In genomic region chr2L:20917235-20918055, dm6 we compare ENCODE assay signal across 5 fruit fly cellular contexts.
TF ChIP-seq lines count a peak whose summit lies in the region.

No protein-coding gene starts in this region.

- TF ChIP-seq CTCF in whole organism, embryonic (GFP tag; optimal IDR thresholded peaks at IDR 0.05; lab: Kevin White, UChicago) = peak; percentile 58

TF ChIP-seq in whole organism, adult, 20 proteins besides CTCF, POLR2A, EP300 and RAD21 (continues in another document):
- TF ChIP-seq CG5204 (GFP tag; optimal IDR thresholded peaks at IDR 0.05; lab: Kevin White, UChicago) (no peak), tj (GFP tag; optimal IDR thresholded peaks at IDR 0.05; lab: Kevin White, UChicago) (no peak), pad (GFP tag; optimal IDR thresholded peaks at IDR 0.05; lab: Kevin White, UChicago) (peak; percentile 87), cnc (optimal IDR thresholded peaks at IDR 0.05; lab: Kevin White, UChicago) (no peak), Crg-1 (GFP tag; optimal IDR thresholded peaks at IDR 0.05; lab: Kevin White, UChicago) (no peak), Mnt (GFP tag; optimal IDR thresholded peaks at IDR 0.05; lab: Kevin White, UChicago) (peak; percentile 37), CG7045 (GFP tag; optimal IDR thresholded peaks at IDR 0.05; lab: Kevin White, UChicago) (no peak), CG1620 (GFP tag; optimal IDR thresholded peaks at IDR 0.05; lab: Kevin White, UChicago) (no peak), kay (GFP tag; lab: Kevin White, UChicago; ENCODE audit: borderline replicate concordance) (peak; percentile 91), Hr96 (GFP tag; optimal IDR thresholded peaks at IDR 0.05; lab: Kevin White, UChicago) (no peak), CG7101 (tag; optimal IDR thresholded peaks at IDR 0.05; lab: Kevin White, UChicago) (peak; percentile 48), CG12768 (GFP tag; optimal IDR thresholded peaks at IDR 0.05; lab: Kevin White, UChicago) (peak; percentile 50), cic (GFP tag; optimal IDR thresholded peaks at IDR 0.05; lab: Kevin White, UChicago) (peak; percentile 14), ovo (GFP tag; optimal IDR thresholded peaks at IDR 0.05; lab: Kevin White, UChicago) (peak; percentile 95), CG14711 (tag; optimal IDR thresholded peaks at IDR 0.05; lab: Kevin White, UChicago) (peak; percentile 64), CG11617 (GFP tag; optimal IDR thresholded peaks at IDR 0.05; lab: Kevin White, UChicago) (no peak), toe (GFP tag; optimal IDR thresholded peaks at IDR 0.05; lab: Kevin White, UChicago) (peak; percentile 30), Clk (GFP tag; optimal IDR thresholded peaks at IDR 0.05; lab: Kevin White, UChicago) (no peak), CG33017 (tag; optimal IDR thresholded peaks at IDR 0.05; lab: Kevin White, UChicago) (peak; percentile 70)

TF ChIP-seq in whole organism, embryonic, 481 proteins besides CTCF, POLR2A, EP300 and RAD21 (continues in another document):
- TF ChIP-seq CG2875 (GFP tag; optimal IDR thresholded peaks at IDR 0.05; lab: Kevin White, UChicago) = no peak
- no peak for TF ChIP-seq Myb (GFP tag; optimal IDR thresholded peaks at IDR 0.05; lab: Kevin White, UChicago)
- TF ChIP-seq Lpt (GFP tag; optimal IDR thresholded peaks at IDR 0.05; lab: Kevin White, UChicago) = no peak
- TF ChIP-seq slp2 (GFP tag; optimal IDR thresholded peaks at IDR 0.05; lab: Kevin White, UChicago) = no peak
- TF ChIP-seq zen2 (GFP tag; IDR thresholded peaks at IDR 0.05; lab: Robert Waterston, UW; ENCODE audit: partially characterized antibody) = no peak
- TF ChIP-seq gt (GFP tag; IDR thresholded peaks at IDR 0.05; lab: Robert Waterston, UW) = peak; percentile 46; the same call in 1 of the 2 replicates
- peak; percentile 84; the same call in 2 of the 3 replicates for TF ChIP-seq CG6175 (GFP tag; IDR thresholded peaks at IDR 0.05; lab: Robert Waterston, UW)
- peak; percentile 99 for TF ChIP-seq CG17361 (GFP tag; IDR thresholded peaks at IDR 0.05; lab: Robert Waterston, UW)
- TF ChIP-seq mirr (GFP tag; optimal IDR thresholded peaks at IDR 0.05; lab: Kevin White, UChicago) = peak; percentile 75
- TF ChIP-seq Fer2 (tag; optimal IDR thresholded peaks at IDR 0.05; lab: Kevin White, UChicago) = peak; percentile 91
- TF ChIP-seq dysf (GFP tag; IDR thresholded peaks at IDR 0.05; lab: Robert Waterston, UW) = peak; percentile 68
- peak in 1 of 2 experiments; percentile 46 for TF ChIP-seq Eip74EF (GFP tag; optimal IDR thresholded peaks at IDR 0.05; lab: Kevin White, UChicago)
- TF ChIP-seq CG12155 (GFP tag; optimal IDR thresholded peaks at IDR 0.05; lab: Kevin White, UChicago) = peak; percentile 26
- peak; percentile 85 for TF ChIP-seq Nf-YA (GFP tag; IDR thresholded peaks at IDR 0.05; lab: Robert Waterston, UW)
- peak; percentile 27 for TF ChIP-seq twi (tag; optimal IDR thresholded peaks at IDR 0.05; lab: Kevin White, UChicago)
- peak; percentile 43; the same call in 1 of the 2 replicates for TF ChIP-seq sisA (GFP tag; IDR thresholded peaks at IDR 0.05; lab: Robert Waterston, UW)
- TF ChIP-seq Atf3 (GFP tag; optimal IDR thresholded peaks at IDR 0.05; lab: Kevin White, UChicago) = no peak
- TF ChIP-seq cato (GFP tag; optimal IDR thresholded peaks at IDR 0.05; lab: Kevin White, UChicago; ENCODE audit: borderline replicate concordance) = peak; percentile 54

TF ChIP-seq in whole organism, prepupa, 60 proteins besides CTCF, POLR2A, EP300 and RAD21 (continues in another document):
- peak; percentile 76 for TF ChIP-seq esn (GFP tag; optimal IDR thresholded peaks at IDR 0.05; lab: Kevin White, UChicago)
- peak; percentile 5 for TF ChIP-seq dac (GFP tag; optimal IDR thresholded peaks at IDR 0.05; lab: Kevin White, UChicago)
- TF ChIP-seq CG3032 (tag; optimal IDR thresholded peaks at IDR 0.05; lab: Kevin White, UChicago) = peak; percentile 79
- TF ChIP-seq Sox14 (GFP tag; optimal IDR thresholded peaks at IDR 0.05; lab: Kevin White, UChicago) = no peak
- TF ChIP-seq svp (GFP tag; lab: Kevin White, UChicago) = peak; percentile 73
- no peak for TF ChIP-seq CG16779 (tag; optimal IDR thresholded peaks at IDR 0.05; lab: Kevin White, UChicago)
- TF ChIP-seq achi (GFP tag; optimal IDR thresholded peaks at IDR 0.05; lab: Kevin White, UChicago) = peak; percentile 61
- peak; percentile 58 for TF ChIP-seq CG3919 (GFP tag; optimal IDR thresholded peaks at IDR 0.05; lab: Kevin White, UChicago)
- TF ChIP-seq Eip75B (GFP tag; optimal IDR thresholded peaks at IDR 0.05; lab: Kevin White, UChicago) = peak; percentile 47
- TF ChIP-seq Gug (GFP tag; IDR thresholded peaks at IDR 0.05; lab: Robert Waterston, UW) = peak; percentile 71
- TF ChIP-seq CG31627 (GFP tag; optimal IDR thresholded peaks at IDR 0.05; lab: Kevin White, UChicago) = peak; percentile 34
- TF ChIP-seq CG8632 (GFP tag; optimal IDR thresholded peaks at IDR 0.05; lab: Kevin White, UChicago) = peak; percentile 48
- peak; percentile 75 for TF ChIP-seq CG10669 (GFP tag; optimal IDR thresholded peaks at IDR 0.05; lab: Kevin White, UChicago)
- no peak for TF ChIP-seq CG1621 (tag; optimal IDR thresholded peaks at IDR 0.05; lab: Kevin White, UChicago)
- TF ChIP-seq Eip78C (GFP tag; lab: Kevin White, UChicago) = peak; percentile 96
- peak; percentile 53 for TF ChIP-seq Smox (GFP tag; optimal IDR thresholded peaks at IDR 0.05; lab: Kevin White, UChicago)
- peak; percentile 44 for TF ChIP-seq CG8119 (GFP tag; IDR thresholded peaks at IDR 0.05; lab: Robert Waterston, UW)
- peak; percentile 16 for TF ChIP-seq Blimp-1 (GFP tag; optimal IDR thresholded peaks at IDR 0.05; lab: Kevin White, UChicago)
- TF ChIP-seq Ets96B (tag; optimal IDR thresholded peaks at IDR 0.05; lab: Kevin White, UChicago) = peak; percentile 84
- TF ChIP-seq CG6163 (GFP tag; IDR thresholded peaks at IDR 0.05; lab: Robert Waterston, UW) = no peak

TF ChIP-seq in whole organism, pupa, 21 proteins besides CTCF, POLR2A, EP300 and RAD21 (continues in another document):
- TF ChIP-seq Pif1B (GFP tag; optimal IDR thresholded peaks at IDR 0.05; lab: Kevin White, UChicago) = peak; percentile 52
- TF ChIP-seq gl (tag; optimal IDR thresholded peaks at IDR 0.05; lab: Kevin White, UChicago) = peak; percentile 55
- peak; percentile 13; the same call in 2 of the 3 replicates for TF ChIP-seq fd96Ca (GFP tag; IDR thresholded peaks at IDR 0.05; lab: Robert Waterston, UW)
- peak; percentile 88 for TF ChIP-seq CG8301 (tag; optimal IDR thresholded peaks at IDR 0.05; lab: Kevin White, UChicago)
- peak; percentile 84 for TF ChIP-seq Pif1A (GFP tag; optimal IDR thresholded peaks at IDR 0.05; lab: Kevin White, UChicago)
- TF ChIP-seq D1 (tag; optimal IDR thresholded peaks at IDR 0.05; lab: Kevin White, UChicago) = peak; percentile 80
- peak; percentile 88 for TF ChIP-seq CG8159 (tag; optimal IDR thresholded peaks at IDR 0.05; lab: Kevin White, UChicago)
- TF ChIP-seq CG4496 (GFP tag; IDR thresholded peaks at IDR 0.05; lab: Robert Waterston, UW) = peak; percentile 28; the same call in 2 of the 3 replicates
- TF ChIP-seq CG10348 (GFP tag; IDR thresholded peaks at IDR 0.05; lab: Robert Waterston, UW) = no peak
- TF ChIP-seq CG15710 (tag; optimal IDR thresholded peaks at IDR 0.05; lab: Kevin White, UChicago) = peak; percentile 51
- peak; percentile 40 for TF ChIP-seq Snoo (tag; optimal IDR thresholded peaks at IDR 0.05; lab: Kevin White, UChicago)
- TF ChIP-seq CG17806 (tag; optimal IDR thresholded peaks at IDR 0.05; lab: Kevin White, UChicago) = peak; percentile 87
- TF ChIP-seq CG32121 (GFP tag; IDR thresholded peaks at IDR 0.05; lab: Robert Waterston, UW) = peak; percentile 65; the same call in 1 of the 2 replicates
- TF ChIP-seq CG12605 (GFP tag; IDR thresholded peaks at IDR 0.05; lab: Robert Waterston, UW) = 0 out of 2 replicates have a peak, but pooled peaks have one; percentile 10
- TF ChIP-seq EcR (GFP tag; optimal IDR thresholded peaks at IDR 0.05; lab: Kevin White, UChicago) = no peak
- peak; percentile 87 for TF ChIP-seq CG9948 (tag; optimal IDR thresholded peaks at IDR 0.05; lab: Kevin White, UChicago)
- no peak for TF ChIP-seq CG13204 (GFP tag; optimal IDR thresholded peaks at IDR 0.05; lab: Kevin White, UChicago)
- TF ChIP-seq CG34367 (tag; optimal IDR thresholded peaks at IDR 0.05; lab: Kevin White, UChicago) = peak; percentile 54
- TF ChIP-seq rn (GFP tag; IDR thresholded peaks at IDR 0.05; lab: Robert Waterston, UW) = no peak; the same call in 1 of the 2 replicates
- TF ChIP-seq CG14655 (GFP tag; optimal IDR thresholded peaks at IDR 0.05; lab: Kevin White, UChicago) = peak; percentile 88

TF ChIP-seq in whole organism, wandering third instar larva, 38 proteins besides CTCF, POLR2A, EP300 and RAD21 (continues in another document):
- peak; percentile 47 for TF ChIP-seq rgr (GFP tag; optimal IDR thresholded peaks at IDR 0.05; lab: Kevin White, UChicago)
- TF ChIP-seq CG32264 (GFP tag; optimal IDR thresholded peaks at IDR 0.05; lab: Kevin White, UChicago) = no peak
- TF ChIP-seq pan (optimal IDR thresholded peaks at IDR 0.05; lab: Kevin White, UChicago) = no peak
- TF ChIP-seq Hr78 (GFP tag; optimal IDR thresholded peaks at IDR 0.05; lab: Kevin White, UChicago) = no peak
- TF ChIP-seq HLH106 (tag; optimal IDR thresholded peaks at IDR 0.05; lab: Kevin White, UChicago) = peak; percentile 86
- TF ChIP-seq Sp1 (GFP tag; optimal IDR thresholded peaks at IDR 0.05; lab: Kevin White, UChicago) = peak; percentile 55
- TF ChIP-seq Mio (GFP tag; optimal IDR thresholded peaks at IDR 0.05; lab: Kevin White, UChicago) = no peak
- TF ChIP-seq Jra (GFP tag; optimal IDR thresholded peaks at IDR 0.05; lab: Kevin White, UChicago) = no peak
- no peak for TF ChIP-seq dsf (GFP tag; optimal IDR thresholded peaks at IDR 0.05; lab: Kevin White, UChicago; ENCODE audit: borderline replicate concordance)
- peak; percentile 27 for TF ChIP-seq ey (GFP tag; optimal IDR thresholded peaks at IDR 0.05; lab: Kevin White, UChicago)
- TF ChIP-seq N (GFP tag; optimal IDR thresholded peaks at IDR 0.05; lab: Kevin White, UChicago) = no peak
- no peak for TF ChIP-seq tai (GFP tag; optimal IDR thresholded peaks at IDR 0.05; lab: Kevin White, UChicago)
- no peak for TF ChIP-seq GATAd (GFP tag; optimal IDR thresholded peaks at IDR 0.05; lab: Kevin White, UChicago)
- TF ChIP-seq dmrt93B (GFP tag; optimal IDR thresholded peaks at IDR 0.05; lab: Kevin White, UChicago) = peak; percentile 47
- peak; percentile 47 for TF ChIP-seq fru (GFP tag; optimal IDR thresholded peaks at IDR 0.05; lab: Kevin White, UChicago)
- no peak for TF ChIP-seq Dfd (GFP tag; optimal IDR thresholded peaks at IDR 0.05; lab: Kevin White, UChicago)
- TF ChIP-seq Myc (optimal IDR thresholded peaks at IDR 0.05; lab: Kevin White, UChicago) = no peak
- no peak for TF ChIP-seq Hnf4 (GFP tag; optimal IDR thresholded peaks at IDR 0.05; lab: Kevin White, UChicago)
- no peak for TF ChIP-seq dl (GFP tag; optimal IDR thresholded peaks at IDR 0.05; lab: Kevin White, UChicago; ENCODE audit: insufficient read depth in 1 of 2, partially characterized antibody in 2 of 2)
- TF ChIP-seq h (GFP tag; optimal IDR thresholded peaks at IDR 0.05; lab: Kevin White, UChicago) = peak; percentile 52
- no peak for TF ChIP-seq sv (GFP tag; optimal IDR thresholded peaks at IDR 0.05; lab: Kevin White, UChicago)
- TF ChIP-seq OdsH (GFP tag; optimal IDR thresholded peaks at IDR 0.05; lab: Kevin White, UChicago) = peak; percentile 56
- TF ChIP-seq lola (GFP tag; optimal IDR thresholded peaks at IDR 0.05; lab: Kevin White, UChicago) = no peak
